Fruit fly (Drosophila melanogaster) whole organism, embryonic: ENCODE data around the gene CheB38c.

Experiments used
- Ada2b ChIP-seq: fragments of 200-800 bp; sonication (Bioruptor generic); IDR thresholded peaks from 2 replicates; pipeline ENCODE4 v1.3.6; 2022; ENCODE audit warnings: missing biosample characterization, missing genetic modification characterization
- B-H2 ChIP-seq: fragments of 200-800 bp; sonication (Bioruptor generic); optimal IDR thresholded peaks from 2 replicates; lab custom pipeline; 2018; ENCODE audit warnings: missing biosample characterization, mild to moderate bottlenecking, missing genetic modification characterization
- BEAF-32 ChIP-seq: fragments of 200-800 bp; sonication (Bioruptor generic); optimal IDR thresholded peaks from 3 replicates; lab custom pipeline; 2017; ENCODE audit warnings: missing biosample characterization, missing genetic modification characterization, mild to moderate bottlenecking, moderate library complexity, missing genetic modification reagents
- CG10543 ChIP-seq: fragments of 200-800 bp; sonication (Bioruptor generic); optimal IDR thresholded peaks from 3 replicates; lab custom pipeline; 2017; ENCODE audit warnings: missing biosample characterization, mild to moderate bottlenecking, missing genetic modification characterization, moderate library complexity
- CG11504 ChIP-seq: fragments of 200-800 bp; sonication (Bioruptor generic); optimal IDR thresholded peaks from 3 replicates; lab custom pipeline; 2019; ENCODE audit warnings: missing biosample characterization, mild to moderate bottlenecking, missing genetic modification characterization, moderate library complexity
- CG11695 ChIP-seq: fragments of 200-800 bp; sonication (Bioruptor generic); IDR thresholded peaks from 3 replicates; pipeline ENCODE4 v1.3.6; 2022; ENCODE audit warnings: missing biosample characterization, missing genetic modification characterization
- CG13296 ChIP-seq: fragments of 200-800 bp; sonication (Bioruptor generic); optimal IDR thresholded peaks from 3 replicates; lab custom pipeline; 2018; ENCODE audit warnings: missing biosample characterization, mild to moderate bottlenecking, missing genetic modification characterization
- CG13424 ChIP-seq: fragments of 200-800 bp; sonication (Bioruptor generic); optimal IDR thresholded peaks from 2 replicates; lab custom pipeline; 2019; ENCODE audit warnings: missing biosample characterization, mild to moderate bottlenecking, missing genetic modification characterization, moderate library complexity
- CG13894 ChIP-seq: fragments of 200-800 bp; sonication (Bioruptor generic); optimal IDR thresholded peaks from 3 replicates; lab custom pipeline; 2018; ENCODE audit warnings: missing biosample characterization, mild to moderate bottlenecking, missing genetic modification characterization, moderate library complexity
- CG14050 ChIP-seq: fragments of 200-800 bp; sonication (Bioruptor generic); IDR thresholded peaks from 3 replicates; pipeline ENCODE4 v1.3.6; 2022; ENCODE audit warnings: missing biosample characterization, missing genetic modification characterization
- CG15269 ChIP-seq: fragments of 200-800 bp; sonication (Bioruptor generic); optimal IDR thresholded peaks from 2 replicates; lab custom pipeline; 2018; ENCODE audit warnings: missing biosample characterization, mild to moderate bottlenecking, missing genetic modification characterization, moderate library complexity
- CG17568 ChIP-seq: fragments of 200-800 bp; sonication (Bioruptor generic); optimal IDR thresholded peaks from 2 replicates; lab custom pipeline; 2018; ENCODE audit warnings: missing biosample characterization, mild to moderate bottlenecking, missing genetic modification characterization, moderate library complexity
- CG2678 ChIP-seq: fragments of 200-800 bp; sonication (Bioruptor generic); optimal IDR thresholded peaks from 3 replicates; lab custom pipeline; 2019; ENCODE audit warnings: missing biosample characterization, mild to moderate bottlenecking, missing genetic modification characterization, moderate library complexity
- CG3163 ChIP-seq: fragments of 200-800 bp; sonication (Bioruptor generic); optimal IDR thresholded peaks from 3 replicates; lab custom pipeline; 2016; ENCODE audit warnings: missing biosample characterization, missing genetic modification characterization
- CG32532 ChIP-seq: fragments of 200-800 bp; sonication (Bioruptor generic); IDR thresholded peaks from 2 replicates; pipeline ENCODE4 v1.3.6; 2022; ENCODE audit warnings: missing biosample characterization, missing genetic modification characterization
- CG7839 ChIP-seq: fragments of 200-800 bp; sonication (Bioruptor generic); optimal IDR thresholded peaks from 3 replicates; lab custom pipeline; 2018; ENCODE audit warnings: missing biosample characterization, mild to moderate bottlenecking, missing genetic modification characterization, moderate library complexity
- CG8089 ChIP-seq: fragments of 200-800 bp; sonication (Bioruptor generic); optimal IDR thresholded peaks from 3 replicates; lab custom pipeline; 2016; ENCODE audit warnings: missing biosample characterization, missing genetic modification characterization
- CG8478 ChIP-seq: fragments of >200 bp; optimal IDR thresholded peaks from 2 replicates; lab custom pipeline; 2018
- CG9932 ChIP-seq: fragments of 200-800 bp; sonication (Bioruptor generic); IDR thresholded peaks from 2 replicates; pipeline ENCODE4 v1.3.6; 2022; ENCODE audit warnings: missing biosample characterization, missing genetic modification characterization
- CTCF ChIP-seq: fragments of 200-800 bp; sonication (Bioruptor generic); optimal IDR thresholded peaks from 2 replicates; lab custom pipeline; 2017; ENCODE audit warnings: missing biosample characterization, mild to moderate bottlenecking, missing genetic modification characterization, moderate library complexity
- Doc3 ChIP-seq: fragments of 200-800 bp; sonication (Bioruptor generic); IDR thresholded peaks from 3 replicates; pipeline ENCODE4 v1.3.6; 2022; ENCODE audit warnings: missing biosample characterization, missing genetic modification characterization; ENCODE audit not compliant: partially characterized antibody
- Fer1 ChIP-seq: fragments of 200-800 bp; sonication (Bioruptor generic); optimal IDR thresholded peaks from 2 replicates; lab custom pipeline; 2017; ENCODE audit warnings: missing biosample characterization, mild to moderate bottlenecking, missing genetic modification characterization
- GATAe ChIP-seq: fragments of 200-800 bp; sonication (Bioruptor generic); conservative IDR thresholded peaks from 2 replicates; pipeline ENCODE4 v1.3.6; 2022; ENCODE audit warnings: missing biosample characterization, missing genetic modification characterization
- Hmr ChIP-seq: fragments of 200-800 bp; sonication (Bioruptor generic); optimal IDR thresholded peaks from 3 replicates; lab custom pipeline; 2017; ENCODE audit warnings: mild to moderate bottlenecking, missing biosample characterization, missing genetic modification reagents, missing genetic modification characterization
- MBD-R2 ChIP-seq: fragments of 200-800 bp; sonication (Bioruptor generic); IDR thresholded peaks from 2 replicates; pipeline ENCODE4 v1.3.6; 2022; ENCODE audit warnings: missing biosample characterization, missing genetic modification characterization
- Mad ChIP-seq: fragments of 200-800 bp; sonication (Bioruptor generic); optimal IDR thresholded peaks from 2 replicates; lab custom pipeline; 2016; ENCODE audit warnings: missing biosample characterization, missing genetic modification characterization
- Med ChIP-seq: fragments of 200-800 bp; sonication (Bioruptor generic); peaks from one replicate; lab custom pipeline; 2016; ENCODE audit warnings: missing biosample characterization, missing genetic modification characterization, mild to moderate bottlenecking, inconsistent platforms, moderate library complexity
- Meics ChIP-seq: fragments of 200-800 bp; sonication (Bioruptor generic); optimal IDR thresholded peaks from 2 replicates; lab custom pipeline; 2017; ENCODE audit warnings: missing biosample characterization, mild to moderate bottlenecking, missing genetic modification characterization
- NfI ChIP-seq: fragments of 200-800 bp; sonication (Bioruptor generic); optimal IDR thresholded peaks from 3 replicates; lab custom pipeline; 2018; ENCODE audit warnings: missing biosample characterization, mild to moderate bottlenecking, missing genetic modification characterization, moderate library complexity
- Ptx1 ChIP-seq: fragments of 200-800 bp; sonication (Bioruptor generic); IDR thresholded peaks from 2 replicates; pipeline ENCODE4 v1.3.6; 2022; ENCODE audit warnings: missing biosample characterization, missing genetic modification characterization
- Rfx ChIP-seq: fragments of 200-800 bp; sonication (Bioruptor generic); IDR thresholded peaks from 2 replicates; pipeline ENCODE4 v1.3.6; 2022; ENCODE audit warnings: missing biosample characterization, missing genetic modification characterization
- Usf ChIP-seq: fragments of 200-800 bp; sonication (Bioruptor generic); optimal IDR thresholded peaks from 2 replicates; lab custom pipeline; 2017; ENCODE audit warnings: missing genotype, missing biosample characterization, missing genetic modification characterization
- bcd ChIP-seq: fragments of 200-800 bp; sonication (Bioruptor generic); optimal IDR thresholded peaks from 2 replicates; lab custom pipeline; 2017; ENCODE audit warnings: missing biosample characterization, mild to moderate bottlenecking, missing genetic modification characterization
- caup ChIP-seq: fragments of 200-800 bp; sonication (Bioruptor generic); optimal IDR thresholded peaks from 3 replicates; lab custom pipeline; 2017; ENCODE audit warnings: missing biosample characterization, mild to moderate bottlenecking, missing genetic modification characterization, moderate library complexity; ENCODE audit not compliant: severe bottlenecking
- crp ChIP-seq, 2 experiments: fragments of 200-800 bp; sonication (Bioruptor generic); optimal IDR thresholded peaks; 2 replicates in 1 of 2; 3 replicates in 1 of 2; lab custom pipeline; 2017; ENCODE audit warnings: missing biosample characterization in 2 of 2, missing genetic modification characterization in 2 of 2, mild to moderate bottlenecking in 1 of 2, moderate library complexity in 1 of 2
- danr ChIP-seq: fragments of 200-800 bp; sonication (Bioruptor generic); IDR thresholded peaks from 2 replicates; pipeline ENCODE4 v1.3.6; 2022; ENCODE audit warnings: missing biosample characterization, missing genetic modification characterization
- dpn ChIP-seq, 2 experiments: fragments of 200-800 bp; sonication (Bioruptor generic); optimal IDR thresholded peaks; 3 replicates each; lab custom pipeline; 2016; ENCODE audit warnings: missing biosample characterization in 2 of 2, missing genetic modification characterization in 2 of 2
- esg ChIP-seq: fragments of 200-800 bp; sonication (Bioruptor generic); conservative IDR thresholded peaks from 2 replicates; pipeline ENCODE4 v1.3.6; 2022; ENCODE audit warnings: missing biosample characterization, missing genetic modification characterization
- fd3F ChIP-seq: fragments of 200-800 bp; sonication (Bioruptor generic); optimal IDR thresholded peaks from 2 replicates; lab custom pipeline; 2018; ENCODE audit warnings: missing biosample characterization, mild to moderate bottlenecking, missing genetic modification characterization, moderate library complexity
- grau ChIP-seq: fragments of 200-800 bp; optimal IDR thresholded peaks from 3 replicates; lab custom pipeline; 2019; ENCODE audit warnings: missing biosample characterization, mild to moderate bottlenecking, missing genetic modification characterization, moderate library complexity
- lab ChIP-seq: fragments of 200-800 bp; sonication (Bioruptor generic); optimal IDR thresholded peaks from 3 replicates; lab custom pipeline; 2017; ENCODE audit warnings: missing biosample characterization, missing genetic modification characterization, mild to moderate bottlenecking, moderate library complexity, missing genetic modification reagents
- lbe ChIP-seq: fragments of 200-800 bp; sonication (Bioruptor generic); optimal IDR thresholded peaks from 2 replicates; lab custom pipeline; 2016; ENCODE audit warnings: missing biosample characterization, mild to moderate bottlenecking, missing genetic modification characterization
- row ChIP-seq: fragments of 200-800 bp; sonication (Bioruptor generic); IDR thresholded peaks from 3 replicates; pipeline ENCODE4 v1.3.6; 2022; ENCODE audit warnings: missing biosample characterization, missing genetic modification characterization
- sd ChIP-seq: fragments of 200-800 bp; sonication (Bioruptor generic); optimal IDR thresholded peaks from 3 replicates; lab custom pipeline; 2018; ENCODE audit warnings: missing biosample characterization, mild to moderate bottlenecking, missing genetic modification characterization, moderate library complexity
- so ChIP-seq: fragments of 200-800 bp; sonication (Bioruptor generic); IDR thresholded peaks from 3 replicates; pipeline ENCODE4 v1.3.6; 2022; ENCODE audit warnings: missing biosample characterization, missing genetic modification characterization
- sob ChIP-seq: fragments of 200-800 bp; sonication (Bioruptor generic); IDR thresholded peaks from 2 replicates; pipeline ENCODE4 v1.3.6; 2022; ENCODE audit warnings: missing biosample characterization, missing genetic modification characterization
- sug ChIP-seq: fragments of 200-800 bp; optimal IDR thresholded peaks from 2 replicates; lab custom pipeline; 2019; ENCODE audit warnings: missing biosample characterization, mild to moderate bottlenecking, missing genetic modification characterization, moderate library complexity
- vfl ChIP-seq: fragments of 200-800 bp; sonication (Bioruptor generic); optimal IDR thresholded peaks from 2 replicates; lab custom pipeline; 2016; ENCODE audit warnings: missing biosample characterization, missing genetic modification characterization
- vvl ChIP-seq: fragments of 200-800 bp; sonication (Bioruptor generic); IDR thresholded peaks from 2 replicates; pipeline ENCODE4 v1.3.6; 2022; ENCODE audit warnings: missing biosample characterization, missing genetic modification characterization

Gene CheB38c

dm6 chr2L:20829755-20830396 lies 9.2 kb upstream of the CheB38c start:
- TF ChIP-seq Ada2b (GFP tag; lab: Robert Waterston, UW) (no peak), CG8478 (lab: Kevin White, UChicago) (no peak), NfI (GFP tag; lab: Kevin White, UChicago) (peak; percentile 17), Fer1 (peak; percentile 33), CG14050 (no peak), Usf (GFP tag; lab: Kevin White, UChicago) (no peak), crp (GFP tag; optimal IDR thresholded peaks at IDR 0.05; lab: Kevin White, UChicago) (peak in 1 of 2 experiments; percentile 77), vfl (no peak), grau (tag; lab: Kevin White, UChicago) (peak; percentile 4), lab (GFP tag; lab: Kevin White, UChicago) (peak; percentile 39), CG13296 (GFP tag; lab: Kevin White, UChicago) (peak; percentile 47), caup (no peak), CTCF (GFP tag; lab: Kevin White, UChicago) (peak; percentile 19), CG3163 (GFP tag; lab: Kevin White, UChicago) (peak; percentile 86), Rfx (GFP tag; lab: Robert Waterston, UW) (peak; percentile 32; the same call in 1 of the 2 replicates), CG17568 (no peak), Mad (GFP tag; lab: Kevin White, UChicago) (no peak), CG15269 (tag; lab: Kevin White, UChicago) (peak; percentile 5), lbe (GFP tag; lab: Kevin White, UChicago) (peak; percentile 33), fd3F (GFP tag; lab: Kevin White, UChicago) (peak; percentile 4), Med (GFP tag; lab: Kevin White, UChicago) (peak; percentile 39), GATAe (GFP tag; lab: Robert Waterston, UW) (no peak), CG13894 (tag; lab: Kevin White, UChicago) (peak; percentile 18), CG9932 (peak; percentile 27), CG32532 (GFP tag; lab: Robert Waterston, UW) (peak; percentile 22; the same call in 1 of the 2 replicates), CG11695 (0 out of 3 replicates have a peak, but pooled peaks have one; percentile 9), Ptx1 (0 out of 2 replicates have a peak, but pooled peaks have one; percentile 16), CG8089 (no peak), Hmr (GFP tag; lab: Kevin White, UChicago) (no peak), row (GFP tag; lab: Robert Waterston, UW) (peak; percentile 61), vvl (GFP tag; lab: Robert Waterston, UW) (0 out of 2 replicates have a peak, but pooled peaks have one; percentile 33), danr (GFP tag; lab: Robert Waterston, UW) (no peak), so (0 out of 3 replicates have a peak, but pooled peaks have one; percentile 42), sug (peak; percentile 26), CG7839 (tag; lab: Kevin White, UChicago) (peak; percentile 3), BEAF-32 (GFP tag; lab: Kevin White, UChicago) (peak; percentile 12), bcd (GFP tag; lab: Kevin White, UChicago) (peak; percentile 4), esg (GFP tag; lab: Robert Waterston, UW) (no peak), dpn (GFP tag; optimal IDR thresholded peaks at IDR 0.05; lab: Kevin White, UChicago) (no peak), sd (no peak), Doc3 (GFP tag; lab: Robert Waterston, UW) (no peak), CG13424 (peak; percentile 30), Meics (GFP tag; lab: Kevin White, UChicago) (peak; percentile 3), CG11504 (tag; lab: Kevin White, UChicago) (peak; percentile 26), B-H2 (GFP tag; lab: Kevin White, UChicago) (peak; percentile 45), MBD-R2 (GFP tag; lab: Robert Waterston, UW) (peak; percentile 19; the same call in 1 of the 2 replicates), CG2678 (tag; lab: Kevin White, UChicago) (peak; percentile 48), sob (GFP tag; lab: Robert Waterston, UW) (peak; percentile 9; the same call in 1 of the 2 replicates), CG10543 (GFP tag; lab: Kevin White, UChicago) (peak; percentile 14)
